Fruit fly (Drosophila melanogaster) whole organism, pupa: ENCODE measurements around the gene CG4709.

ENCODE experiments used
- CG12605 ChIP-seq: fragments of 200-800 bp; sonication (Bioruptor generic); IDR thresholded peaks from 2 replicates; pipeline ENCODE4 v1.3.6; 2022; ENCODE audit warnings: missing biosample characterization, missing genetic modification characterization
- CG14655 ChIP-seq: fragments of 200-800 bp; sonication (Bioruptor generic); optimal IDR thresholded peaks from 3 replicates; lab custom pipeline; 2017; ENCODE audit warnings: mild to moderate bottlenecking, missing biosample characterization, missing genetic modification reagents, missing genetic modification characterization
- CG15710 ChIP-seq: fragments of 200-800 bp; sonication (Bioruptor generic); optimal IDR thresholded peaks from 2 replicates; lab custom pipeline; 2018; ENCODE audit warnings: missing biosample characterization, mild to moderate bottlenecking, missing genetic modification characterization, moderate library complexity
- CG32121 ChIP-seq: fragments of 200-800 bp; sonication (Bioruptor generic); IDR thresholded peaks from 2 replicates; pipeline ENCODE4 v1.3.6; 2022; ENCODE audit warnings: missing biosample characterization, missing genetic modification characterization
- CG8301 ChIP-seq: fragments of 200-800 bp; sonication (Bioruptor generic); optimal IDR thresholded peaks from 2 replicates; lab custom pipeline; 2018; ENCODE audit warnings: missing biosample characterization, mild to moderate bottlenecking, missing genetic modification characterization
- CG9948 ChIP-seq: fragments of 200-800 bp; sonication (Bioruptor generic); optimal IDR thresholded peaks from 2 replicates; lab custom pipeline; 2018; ENCODE audit warnings: missing biosample characterization, mild to moderate bottlenecking, missing genetic modification characterization, moderate library complexity
- Pif1A ChIP-seq: fragments of 200-800 bp; sonication (Bioruptor generic); optimal IDR thresholded peaks from 3 replicates; lab custom pipeline; 2016; ENCODE audit warnings: missing biosample characterization, missing genetic modification characterization
- Pif1B ChIP-seq: fragments of 200-800 bp; sonication (Bioruptor generic); optimal IDR thresholded peaks from 3 replicates; lab custom pipeline; 2016; ENCODE audit warnings: missing biosample characterization, missing genetic modification characterization
- Snoo ChIP-seq: fragments of 200-800 bp; sonication (Bioruptor generic); optimal IDR thresholded peaks from 3 replicates; lab custom pipeline; 2017; ENCODE audit warnings: missing biosample characterization, mild to moderate bottlenecking, missing genetic modification characterization, inconsistent platforms

dm6 chr2L:9919218-9919617, 34.9 kb upstream of the CG4709 start:
- no peak for TF ChIP-seq CG15710 (tag; lab: Kevin White, UChicago)
- TF ChIP-seq CG8301: no peak
- no peak for TF ChIP-seq Pif1A
- no peak for TF ChIP-seq Pif1B (GFP tag; lab: Kevin White, UChicago)
- no peak for TF ChIP-seq Snoo (tag; lab: Kevin White, UChicago)
- no peak for TF ChIP-seq CG9948 (tag; lab: Kevin White, UChicago)
- TF ChIP-seq CG14655: no peak
- no peak for TF ChIP-seq CG12605 (GFP tag; lab: Robert Waterston, UW)
- TF ChIP-seq CG32121: no peak
